Fruit fly (Drosophila melanogaster) whole organism, embryonic: ENCODE data around the gene glob1.

Experiments used
- Abd-B ChIP-seq: fragments of 200-800 bp; sonication (Bioruptor generic); optimal IDR thresholded peaks from 2 replicates; lab custom pipeline; 2018; ENCODE audit warnings: missing biosample characterization, mild to moderate bottlenecking, missing genetic modification characterization, moderate library complexity
- Aef1 ChIP-seq: fragments of 200-800 bp; sonication (Bioruptor generic); IDR thresholded peaks from 3 replicates; pipeline ENCODE4 v1.3.6; 2022; ENCODE audit warnings: missing biosample characterization, missing genetic modification characterization
- B-H2 ChIP-seq: fragments of 200-800 bp; sonication (Bioruptor generic); optimal IDR thresholded peaks from 2 replicates; lab custom pipeline; 2018; ENCODE audit warnings: missing biosample characterization, mild to moderate bottlenecking, missing genetic modification characterization
- BEAF-32 ChIP-seq: fragments of 200-800 bp; sonication (Bioruptor generic); optimal IDR thresholded peaks from 3 replicates; lab custom pipeline; 2017; ENCODE audit warnings: missing biosample characterization, missing genetic modification characterization, mild to moderate bottlenecking, moderate library complexity, missing genetic modification reagents
- CG10431 ChIP-seq: fragments of 200-800 bp; sonication (Bioruptor generic); optimal IDR thresholded peaks from 3 replicates; lab custom pipeline; 2018; ENCODE audit warnings: missing biosample characterization, mild to moderate bottlenecking, missing genetic modification characterization
- CG10462 ChIP-seq: fragments of 200-800 bp; sonication (Bioruptor generic); optimal IDR thresholded peaks from 2 replicates; lab custom pipeline; 2016; ENCODE audit warnings: missing biosample characterization, missing genetic modification characterization
- CG10565 ChIP-seq: fragments of 200-800 bp; sonication (Bioruptor generic); optimal IDR thresholded peaks from 3 replicates; lab custom pipeline; 2016; ENCODE audit warnings: missing biosample characterization, mild to moderate bottlenecking, missing genetic modification characterization
- CG10979 ChIP-seq: fragments of 200-800 bp; sonication (Bioruptor generic); optimal IDR thresholded peaks from 2 replicates; lab custom pipeline; 2018; ENCODE audit warnings: missing biosample characterization, mild to moderate bottlenecking, missing genetic modification characterization, moderate library complexity
- CG11560 ChIP-seq: fragments of 200-800 bp; sonication (Bioruptor generic); IDR thresholded peaks from 3 replicates; pipeline ENCODE4 v1.3.6; 2022; ENCODE audit warnings: missing biosample characterization, missing genetic modification characterization
- CG12071 ChIP-seq: fragments of 200-800 bp; sonication (Bioruptor generic); optimal IDR thresholded peaks from 3 replicates; lab custom pipeline; 2018; ENCODE audit warnings: missing biosample characterization, mild to moderate bottlenecking, missing genetic modification characterization
- CG12769 ChIP-seq: fragments of 200-800 bp; sonication (Bioruptor generic); optimal IDR thresholded peaks from 2 replicates; lab custom pipeline; 2019; ENCODE audit warnings: missing biosample characterization, mild to moderate bottlenecking, missing genetic modification characterization, moderate library complexity
- CG13424 ChIP-seq: fragments of 200-800 bp; sonication (Bioruptor generic); optimal IDR thresholded peaks from 2 replicates; lab custom pipeline; 2019; ENCODE audit warnings: missing biosample characterization, mild to moderate bottlenecking, missing genetic modification characterization, moderate library complexity
- CG13894 ChIP-seq: fragments of 200-800 bp; sonication (Bioruptor generic); optimal IDR thresholded peaks from 3 replicates; lab custom pipeline; 2018; ENCODE audit warnings: missing biosample characterization, mild to moderate bottlenecking, missing genetic modification characterization, moderate library complexity
- CG15269 ChIP-seq: fragments of 200-800 bp; sonication (Bioruptor generic); optimal IDR thresholded peaks from 2 replicates; lab custom pipeline; 2018; ENCODE audit warnings: missing biosample characterization, mild to moderate bottlenecking, missing genetic modification characterization, moderate library complexity
- CG1603 ChIP-seq: fragments of 200-800 bp; sonication (Bioruptor generic); optimal IDR thresholded peaks from 2 replicates; lab custom pipeline; 2019; ENCODE audit warnings: missing biosample characterization, mild to moderate bottlenecking, missing genetic modification characterization, moderate library complexity
- CG17186 ChIP-seq: fragments of 200-800 bp; sonication (Bioruptor generic); optimal IDR thresholded peaks from 3 replicates; lab custom pipeline; 2017; ENCODE audit warnings: missing biosample characterization, missing genetic modification reagents, missing genetic modification characterization
- CG2116 ChIP-seq: fragments of 200-800 bp; sonication (Bioruptor generic); optimal IDR thresholded peaks from 3 replicates; lab custom pipeline; 2018; ENCODE audit warnings: missing biosample characterization, mild to moderate bottlenecking, missing genetic modification characterization
- CG3995 ChIP-seq: fragments of 200-800 bp; sonication (Bioruptor generic); optimal IDR thresholded peaks from 3 replicates; lab custom pipeline; 2016; ENCODE audit warnings: missing biosample characterization, missing genetic modification characterization
- CG4282 ChIP-seq: fragments of 200-800 bp; sonication (Bioruptor generic); optimal IDR thresholded peaks from 2 replicates; lab custom pipeline; 2016; ENCODE audit warnings: missing biosample characterization, missing genetic modification characterization
- CG5180 ChIP-seq: fragments of 200-800 bp; sonication (Bioruptor generic); optimal IDR thresholded peaks from 3 replicates; lab custom pipeline; 2017; ENCODE audit warnings: missing biosample characterization, missing genetic modification characterization, mild to moderate bottlenecking, moderate library complexity, missing genetic modification reagents
- CG6791 ChIP-seq: fragments of 200-800 bp; sonication (Bioruptor generic); IDR thresholded peaks from 3 replicates; pipeline ENCODE4 v1.3.6; 2022; ENCODE audit warnings: missing biosample characterization, missing genetic modification characterization; ENCODE audit not compliant: partially characterized antibody
- CG7839 ChIP-seq: fragments of 200-800 bp; sonication (Bioruptor generic); optimal IDR thresholded peaks from 3 replicates; lab custom pipeline; 2018; ENCODE audit warnings: missing biosample characterization, mild to moderate bottlenecking, missing genetic modification characterization, moderate library complexity
- CG7963 ChIP-seq: fragments of 200-800 bp; sonication (Bioruptor generic); IDR thresholded peaks from 3 replicates; pipeline ENCODE4 v1.3.6; 2022; ENCODE audit warnings: missing biosample characterization, missing genetic modification characterization; ENCODE audit not compliant: partially characterized antibody
- CG8290 ChIP-seq, 3 experiments: fragments of 200-800 bp; sonication (Bioruptor generic); optimal IDR thresholded peaks; 2 replicates each; lab custom pipeline; 2016 to 2019; ENCODE audit warnings: missing biosample characterization in 3 of 3, missing genetic modification characterization in 3 of 3, mild to moderate bottlenecking in 2 of 3, moderate library complexity in 1 of 3
- Dip3 ChIP-seq: fragments of 200-800 bp; sonication (Bioruptor generic); optimal IDR thresholded peaks from 3 replicates; lab custom pipeline; 2016; ENCODE audit warnings: missing biosample characterization, missing genetic modification characterization
- E2f2 ChIP-seq: fragments of 200-800 bp; sonication (Bioruptor generic); IDR thresholded peaks from 2 replicates; pipeline ENCODE4 v1.3.6; 2022; ENCODE audit warnings: missing biosample characterization, missing genetic modification characterization
- Ets97D ChIP-seq: fragments of 200-800 bp; sonication (Bioruptor generic); optimal IDR thresholded peaks from 3 replicates; lab custom pipeline; 2016; ENCODE audit warnings: missing biosample characterization, missing genetic modification characterization
- H2.0 ChIP-seq: fragments of 200-800 bp; sonication (Bioruptor generic); IDR thresholded peaks from 2 replicates; pipeline ENCODE4 v1.3.6; 2022; ENCODE audit warnings: missing biosample characterization, missing genetic modification characterization
- HmgD ChIP-seq: fragments of 200-800 bp; sonication (Bioruptor generic); optimal IDR thresholded peaks from 3 replicates; lab custom pipeline; 2016; ENCODE audit warnings: missing biosample characterization, missing genetic modification characterization
- HmgZ ChIP-seq: fragments of 200-800 bp; sonication (Bioruptor generic); optimal IDR thresholded peaks from 2 replicates; lab custom pipeline; 2018; ENCODE audit warnings: missing biosample characterization, mild to moderate bottlenecking, missing genetic modification characterization
- Hr3 ChIP-seq: fragments of 200-800 bp; sonication (Bioruptor generic); optimal IDR thresholded peaks from 3 replicates; lab custom pipeline; 2016; ENCODE audit warnings: missing biosample characterization, missing genetic modification characterization
- Max ChIP-seq: fragments of 200-800 bp; sonication (Bioruptor generic); optimal IDR thresholded peaks from 2 replicates; lab custom pipeline; 2016; ENCODE audit warnings: missing biosample characterization, mild to moderate bottlenecking, missing genetic modification characterization
- Med ChIP-seq: fragments of 200-800 bp; sonication (Bioruptor generic); peaks from one replicate; lab custom pipeline; 2016; ENCODE audit warnings: missing biosample characterization, missing genetic modification characterization, mild to moderate bottlenecking, inconsistent platforms, moderate library complexity
- Nf-YC ChIP-seq: fragments of 200-800 bp; optimal IDR thresholded peaks from 3 replicates; lab custom pipeline; 2019; ENCODE audit warnings: missing biosample characterization, mild to moderate bottlenecking, missing genetic modification characterization, moderate library complexity
- Oli ChIP-seq: fragments of 200-800 bp; sonication (Bioruptor generic); optimal IDR thresholded peaks from 2 replicates; lab custom pipeline; 2018; ENCODE audit warnings: missing biosample characterization, mild to moderate bottlenecking, missing genetic modification characterization, moderate library complexity
- Pdp1 ChIP-seq, 2 experiments: fragments of 200-800 bp; sonication (Bioruptor generic); optimal IDR thresholded peaks; 3 replicates each; lab custom pipeline; 2016; ENCODE audit warnings: missing biosample characterization in 2 of 2, missing genetic modification characterization in 2 of 2, mild to moderate bottlenecking in 1 of 2, moderate library complexity in 1 of 2
- Sin3A ChIP-seq: fragments of >200 bp; optimal IDR thresholded peaks from 2 replicates; lab custom pipeline; 2018
- Sry-δ ChIP-seq: fragments of 200-800 bp; sonication (Bioruptor generic); optimal IDR thresholded peaks from 2 replicates; lab custom pipeline; 2016; ENCODE audit warnings: missing biosample characterization, missing genetic modification characterization
- Vsx1 ChIP-seq: fragments of 200-800 bp; sonication (Bioruptor generic); optimal IDR thresholded peaks from 2 replicates; lab custom pipeline; 2017; ENCODE audit warnings: missing biosample characterization, mild to moderate bottlenecking, missing genetic modification characterization, missing genetic modification reagents
- aop ChIP-seq: fragments of 200-800 bp; sonication (Bioruptor generic); IDR thresholded peaks from 2 replicates; pipeline ENCODE4 v1.3.6; 2022; ENCODE audit warnings: missing biosample characterization, missing genetic modification characterization
- fd3F ChIP-seq: fragments of 200-800 bp; sonication (Bioruptor generic); optimal IDR thresholded peaks from 2 replicates; lab custom pipeline; 2018; ENCODE audit warnings: missing biosample characterization, mild to moderate bottlenecking, missing genetic modification characterization, moderate library complexity
- gsb ChIP-seq: fragments of 200-800 bp; sonication (Bioruptor generic); IDR thresholded peaks from 2 replicates; pipeline ENCODE4 v1.3.6; 2022; ENCODE audit warnings: missing biosample characterization, missing genetic modification characterization
- gt ChIP-seq: fragments of 200-800 bp; sonication (Bioruptor generic); IDR thresholded peaks from 2 replicates; pipeline ENCODE4 v1.3.6; 2022; ENCODE audit warnings: missing biosample characterization, missing genetic modification characterization
- insv ChIP-seq, 2 experiments: fragments of 200-800 bp; sonication (Bioruptor generic); optimal IDR thresholded peaks; 3 replicates each; lab custom pipeline; 2016 to 2018; ENCODE audit warnings: missing biosample characterization in 2 of 2, missing genetic modification characterization in 2 of 2
- ken ChIP-seq: fragments of 200-800 bp; sonication (Bioruptor generic); IDR thresholded peaks from 3 replicates; pipeline ENCODE4 v1.3.6; 2022; ENCODE audit warnings: missing biosample characterization, missing genetic modification characterization
- mirr ChIP-seq: fragments of 200-800 bp; sonication (Bioruptor generic); optimal IDR thresholded peaks from 3 replicates; lab custom pipeline; 2018; ENCODE audit warnings: missing biosample characterization, mild to moderate bottlenecking, missing genetic modification characterization
- sisA ChIP-seq: fragments of 200-800 bp; sonication (Bioruptor generic); IDR thresholded peaks from 2 replicates; pipeline ENCODE4 v1.3.6; 2022; ENCODE audit warnings: missing biosample characterization, missing genetic modification characterization
- unc-4 ChIP-seq: fragments of 200-800 bp; sonication (Bioruptor generic); IDR thresholded peaks from 2 replicates; pipeline ENCODE4 v1.3.6; 2022; ENCODE audit warnings: missing biosample characterization, missing genetic modification characterization; ENCODE audit not compliant: partially characterized antibody
- zen2 ChIP-seq: fragments of 200-800 bp; sonication (Bioruptor generic); IDR thresholded peaks from 3 replicates; pipeline ENCODE4 v1.3.6; 2022; ENCODE audit warnings: missing biosample characterization, missing genetic modification characterization; ENCODE audit not compliant: partially characterized antibody

Gene glob1

DNA sequence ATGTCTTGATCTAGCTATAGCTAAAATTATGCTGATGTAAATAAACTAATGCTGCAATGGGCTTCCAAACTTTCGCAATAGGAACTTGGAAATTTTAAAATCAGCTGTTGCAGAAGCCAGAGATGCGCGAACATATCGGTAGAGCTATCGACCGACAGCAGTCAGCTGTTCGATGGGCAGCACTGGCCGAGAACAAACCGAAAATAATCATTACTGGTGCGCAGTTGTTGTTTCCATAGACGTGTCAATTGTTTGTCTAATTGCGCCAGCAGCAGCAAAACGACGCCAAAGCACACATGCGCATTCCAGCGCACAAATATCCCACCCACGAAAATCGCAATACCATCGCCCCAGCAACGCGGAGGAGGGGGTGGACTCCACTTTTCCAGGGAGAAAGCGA is 30.5 kb upstream of the glob1 start, which contains the start of gene Sap47:
Sap47 (plus strand) TSS at position 149 of the 400 bp plus-strand sequence.
- TF ChIP-seq Aef1 (peak; percentile 37; the same call in 1 of the 3 replicates), insv (GFP tag; optimal IDR thresholded peaks at IDR 0.05; lab: Kevin White, UChicago) (no peak), Dip3 (GFP tag; lab: Kevin White, UChicago) (no peak), Max (GFP tag; lab: Kevin White, UChicago) (no peak), B-H2 (GFP tag; lab: Kevin White, UChicago) (peak; percentile 41), CG7839 (no peak), Hr3 (GFP tag; lab: Kevin White, UChicago) (no peak), CG1603 (peak; percentile 53), gsb (GFP tag; lab: Robert Waterston, UW) (peak; percentile 42; the same call in 1 of the 2 replicates), CG10979 (tag; lab: Kevin White, UChicago) (no peak), CG2116 (GFP tag; lab: Kevin White, UChicago) (peak; percentile 70), CG13894 (tag; lab: Kevin White, UChicago) (peak; percentile 23), CG6791 (GFP tag; lab: Robert Waterston, UW) (peak; percentile 76), CG17186 (GFP tag; lab: Kevin White, UChicago) (peak; percentile 64), CG15269 (no peak), mirr (peak; percentile 41), CG13424 (tag; lab: Kevin White, UChicago) (peak; percentile 14), unc-4 (peak; percentile 84), CG10462 (no peak), CG7963 (GFP tag; lab: Robert Waterston, UW) (peak; percentile 68; the same call in 2 of the 3 replicates), HmgZ (tag; lab: Kevin White, UChicago) (peak; percentile 58), CG12769 (tag; lab: Kevin White, UChicago) (peak; percentile 57), Oli (tag; lab: Kevin White, UChicago) (no peak), CG5180 (GFP tag; lab: Kevin White, UChicago) (no peak), Sin3A (lab: Kevin White, UChicago) (peak; percentile 38), CG11560 (tag; lab: Robert Waterston, UW) (no peak), Vsx1 (GFP tag; lab: Kevin White, UChicago) (peak; percentile 12), Pdp1 (GFP tag; optimal IDR thresholded peaks at IDR 0.05; lab: Kevin White, UChicago) (peak in 1 of 2 experiments; percentile 73), E2f2 (GFP tag; lab: Robert Waterston, UW) (peak; percentile 71), CG8290 (GFP tag; optimal IDR thresholded peaks at IDR 0.05; lab: Kevin White, UChicago) (no peak), CG8290 (tag; optimal IDR thresholded peaks at IDR 0.05; lab: Kevin White, UChicago) (peak in 1 of 2 experiments; percentile 67), BEAF-32 (GFP tag; lab: Kevin White, UChicago) (peak; percentile 83), HmgD (GFP tag; lab: Kevin White, UChicago) (peak; percentile 13), Nf-YC (tag; lab: Kevin White, UChicago) (peak; percentile 23), fd3F (GFP tag; lab: Kevin White, UChicago) (no peak), sisA (GFP tag; lab: Robert Waterston, UW) (no peak), CG4282 (GFP tag; lab: Kevin White, UChicago) (no peak), CG10431 (GFP tag; lab: Kevin White, UChicago) (no peak), zen2 (peak; percentile 79), ken (no peak), CG10565 (GFP tag; lab: Kevin White, UChicago) (no peak), gt (no peak), Abd-B (GFP tag; lab: Kevin White, UChicago) (no peak), Sry-δ (GFP tag; lab: Kevin White, UChicago) (peak; percentile 80), aop (GFP tag; lab: Robert Waterston, UW) (no peak), Med (peak; percentile 87), CG3995 (peak; percentile 56), H2.0 (GFP tag; lab: Robert Waterston, UW) (no peak), Ets97D (GFP tag; lab: Kevin White, UChicago) (no peak), CG12071 (GFP tag; lab: Kevin White, UChicago) (peak; percentile 25)
